Worm (Caenorhabditis elegans) whole organism, early embryonic: ENCODE data around the gene tmc-1.

Source experiments
- B0310.2 ChIP-seq: sonication (generic microtip); optimal IDR thresholded peaks from 2 replicates; lab custom pipeline; 2016; ENCODE audit warnings: mild to moderate bottlenecking, missing genetic modification characterization, missing compliant biosample characterization
- F13C5.2 ChIP-seq: sonication (generic microtip); optimal IDR thresholded peaks from 2 replicates; lab custom pipeline; 2017; ENCODE audit warnings: mild to moderate bottlenecking, missing genetic modification characterization, inconsistent platforms, missing compliant biosample characterization
- aly-1 ChIP-seq: sonication (generic microtip); optimal IDR thresholded peaks from 2 replicates; lab custom pipeline; 2016; ENCODE audit warnings: missing genetic modification characterization, missing compliant biosample characterization
- ama-1 ChIP-seq: fragments of 150-350 bp; optimal IDR thresholded peaks from 2 replicates; lab custom pipeline; 2014
- ceh-13 ChIP-seq: fragments of 200-800 bp; sonication (Bioruptor generic); optimal IDR thresholded peaks from 2 replicates; lab custom pipeline; 2018; ENCODE audit warnings: mild to moderate bottlenecking, missing genetic modification characterization, missing compliant biosample characterization
- ceh-36 ChIP-seq: sonication (generic microtip); optimal IDR thresholded peaks from 2 replicates; lab custom pipeline; 2016; ENCODE audit warnings: missing genetic modification characterization, inconsistent platforms, missing compliant biosample characterization
- ets-7 ChIP-seq: sonication (generic microtip); optimal IDR thresholded peaks from 2 replicates; lab custom pipeline; 2016; ENCODE audit warnings: missing genotype, missing genetic modification characterization, missing compliant biosample characterization
- flt-1 ChIP-seq: fragments of 200-800 bp; sonication (Bioruptor generic); IDR thresholded peaks from 2 replicates; pipeline ENCODE4 v1.3.6; 2022; ENCODE audit warnings: missing genetic modification characterization, missing compliant biosample characterization
- hmbx-1 ChIP-seq: sonication (generic microtip); optimal IDR thresholded peaks from 2 replicates; lab custom pipeline; 2016; ENCODE audit warnings: mild to moderate bottlenecking, missing genetic modification characterization, missing compliant biosample characterization
- hmg-4 ChIP-seq: fragments of 200-800 bp; sonication (Bioruptor generic); optimal IDR thresholded peaks from 2 replicates; lab custom pipeline; 2018; ENCODE audit warnings: mild to moderate bottlenecking, missing genetic modification characterization, missing compliant biosample characterization
- hnd-1 ChIP-seq: sonication (generic microtip); optimal IDR thresholded peaks from 2 replicates; lab custom pipeline; 2016; ENCODE audit warnings: missing genetic modification characterization, missing compliant biosample characterization
- pes-1 ChIP-seq: fragments of 200-800 bp; sonication (Bioruptor generic); IDR thresholded peaks from 2 replicates; pipeline ENCODE4 v1.3.6; 2022; ENCODE audit warnings: missing genetic modification reagents, missing genetic modification characterization, missing compliant biosample characterization
- scrt-1 ChIP-seq: fragments of 200-800 bp; sonication (Bioruptor generic); IDR thresholded peaks from 2 replicates; pipeline ENCODE4 v1.3.6; 2022; ENCODE audit warnings: missing genetic modification characterization, missing compliant biosample characterization
- sea-1 ChIP-seq: fragments of 200-800 bp; sonication (Bioruptor generic); conservative IDR thresholded peaks from 2 replicates; pipeline ENCODE4 v1.3.6; 2022; ENCODE audit warnings: missing genetic modification characterization, missing compliant biosample characterization
- tbx-11 ChIP-seq: fragments of 200-800 bp; sonication (Bioruptor generic); IDR thresholded peaks from 2 replicates; pipeline ENCODE4 v1.3.6; 2022; ENCODE audit warnings: missing genetic modification characterization, missing compliant biosample characterization
- tbx-37 ChIP-seq: fragments of 200-800 bp; sonication (Bioruptor generic); conservative IDR thresholded peaks from 2 replicates; pipeline ENCODE4 v1.3.6; 2022; ENCODE audit warnings: missing genetic modification reagents, missing genetic modification characterization, missing compliant biosample characterization
- tra-4 ChIP-seq: sonication (generic microtip); optimal IDR thresholded peaks from 2 replicates; lab custom pipeline; 2017; ENCODE audit warnings: missing genetic modification characterization, missing compliant biosample characterization

The tmc-1 gene

DNA sequence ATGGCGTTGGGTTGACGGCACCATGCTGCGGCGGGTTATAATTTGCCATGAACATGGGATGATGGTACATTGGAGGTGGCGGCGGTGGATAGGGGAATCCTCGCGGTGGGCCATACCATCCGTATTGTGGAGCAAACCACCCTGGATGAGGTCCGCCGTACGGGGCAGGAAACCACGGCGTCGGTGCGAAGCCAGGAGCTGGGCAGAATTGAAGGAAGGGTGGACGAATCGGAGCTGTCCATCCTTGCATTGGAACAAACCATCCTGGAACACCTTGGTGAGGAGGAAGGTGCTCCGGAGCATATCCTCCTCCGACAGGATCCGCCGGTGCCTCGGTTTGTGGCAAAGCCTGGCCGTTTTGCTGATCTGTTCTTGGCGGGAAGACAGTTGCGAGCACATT is 40.6 kb downstream of the tmc-1 start:
- TF ChIP-seq F13C5.2 (tag; lab: Kevin White, UChicago) (no peak), tbx-37 (GFP tag; lab: Robert Waterston, UW) (no peak), ama-1 (lab: Kevin White, UChicago) (no peak), hnd-1 (no peak), hmbx-1 (tag; lab: Kevin White, UChicago) (no peak), flt-1 (GFP tag; lab: Robert Waterston, UW) (no peak), sea-1 (no peak), tra-4 (tag; lab: Kevin White, UChicago) (no peak), aly-1 (tag; lab: Kevin White, UChicago) (no peak), ceh-13 (GFP tag; lab: Kevin White, UChicago) (no peak), ceh-36 (tag; lab: Kevin White, UChicago) (no peak), ets-7 (no peak), tbx-11 (GFP tag; lab: Robert Waterston, UW) (no peak)

DNA sequence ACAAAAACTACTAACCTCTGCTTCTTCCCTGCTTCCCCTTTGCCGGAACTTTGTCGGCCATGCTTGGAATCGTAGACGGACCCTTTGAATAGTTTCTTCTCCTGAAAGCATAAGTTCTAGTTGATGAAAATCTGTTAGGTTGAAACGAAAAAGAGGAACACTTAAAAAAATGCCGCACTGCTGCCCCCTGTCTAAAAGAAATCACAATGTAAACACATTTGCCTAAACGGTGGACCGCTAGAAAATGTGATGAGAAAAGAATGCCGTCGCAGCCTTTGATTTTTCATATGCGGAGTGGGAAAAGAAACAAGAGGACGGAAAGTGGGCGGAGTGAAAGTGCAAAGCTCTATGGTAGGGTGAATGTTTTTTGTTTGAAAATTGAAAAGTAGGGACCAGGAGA is 44.0 kb downstream of the tmc-1 start, which contains the start of gene T13G4.7:
Gene T13G4.7, minus strand, starts transcription at position 101 of the 400 bp plus-strand sequence.
- TF ChIP-seq ceh-13 (GFP tag; lab: Kevin White, UChicago), result no peak
- no peak for TF ChIP-seq tbx-37 (GFP tag; lab: Robert Waterston, UW)
- no peak for TF ChIP-seq B0310.2 (tag; lab: Kevin White, UChicago)
- TF ChIP-seq tbx-11 (GFP tag; lab: Robert Waterston, UW), result no peak
- no peak for TF ChIP-seq ets-7
- no peak for TF ChIP-seq sea-1
- TF ChIP-seq ama-1 (lab: Kevin White, UChicago), result no peak
- TF ChIP-seq aly-1 (tag; lab: Kevin White, UChicago), result no peak
- no peak for TF ChIP-seq tra-4 (tag; lab: Kevin White, UChicago)
- TF ChIP-seq hmbx-1 (tag; lab: Kevin White, UChicago), result no peak
- TF ChIP-seq scrt-1 (GFP tag; lab: Robert Waterston, UW), result no peak
- no peak for TF ChIP-seq F13C5.2 (tag; lab: Kevin White, UChicago)

DNA sequence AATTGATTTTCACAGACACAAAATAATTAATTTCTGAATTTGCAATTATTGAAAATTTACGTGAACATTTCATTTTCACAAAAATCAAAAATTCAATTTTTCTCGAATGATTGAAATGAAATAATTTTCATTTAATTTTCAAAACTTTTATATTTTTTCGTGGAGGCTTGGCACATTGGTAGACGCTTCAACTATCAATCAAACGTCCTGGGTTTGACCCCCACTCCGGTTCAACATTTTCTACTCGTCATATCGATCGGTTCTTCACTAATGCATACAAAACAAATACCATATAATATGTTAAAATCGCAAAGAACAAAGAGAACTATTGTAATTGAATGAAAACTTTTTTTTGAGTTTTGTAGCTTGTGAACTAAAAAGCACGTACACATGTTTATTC is 45.9 kb downstream of the tmc-1 start:
- TF ChIP-seq ceh-13 (GFP tag; lab: Kevin White, UChicago) (no peak), tra-4 (tag; lab: Kevin White, UChicago) (no peak), ama-1 (lab: Kevin White, UChicago) (no peak), tbx-37 (GFP tag; lab: Robert Waterston, UW) (no peak), hnd-1 (no peak), pes-1 (no peak)

DNA sequence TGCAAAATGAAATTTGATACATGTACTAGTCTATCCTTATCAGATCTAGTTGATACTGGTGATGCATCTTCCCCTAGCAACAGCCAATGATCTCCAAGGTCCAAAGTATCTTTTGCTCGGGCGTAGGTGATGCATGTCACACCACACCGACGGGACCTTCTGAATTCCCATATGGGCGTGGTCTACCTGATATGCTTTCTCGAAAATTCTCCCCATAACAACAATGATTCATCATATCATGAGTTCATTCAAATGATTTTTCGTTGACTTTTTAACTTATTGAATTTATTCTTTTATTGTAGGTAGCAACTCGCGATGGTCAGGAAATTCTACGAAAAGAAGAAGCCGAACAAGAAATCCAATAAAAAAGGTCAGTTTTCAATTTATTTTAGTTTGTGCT is 47.1 kb downstream of the tmc-1 start, which contains the start of gene C46H3.1:
Gene C46H3.1, plus strand, starts transcription at position 301 of the 400 bp plus-strand sequence.
- TF ChIP-seq tra-4 (tag; lab: Kevin White, UChicago) (no peak), hmg-4 (GFP tag; lab: Kevin White, UChicago) (no peak), sea-1 (no peak), hmbx-1 (tag; lab: Kevin White, UChicago) (no peak), aly-1 (tag; lab: Kevin White, UChicago) (no peak), hnd-1 (no peak), ceh-36 (tag; lab: Kevin White, UChicago) (no peak), ets-7 (no peak), tbx-11 (GFP tag; lab: Robert Waterston, UW) (no peak), flt-1 (GFP tag; lab: Robert Waterston, UW) (no peak)

DNA sequence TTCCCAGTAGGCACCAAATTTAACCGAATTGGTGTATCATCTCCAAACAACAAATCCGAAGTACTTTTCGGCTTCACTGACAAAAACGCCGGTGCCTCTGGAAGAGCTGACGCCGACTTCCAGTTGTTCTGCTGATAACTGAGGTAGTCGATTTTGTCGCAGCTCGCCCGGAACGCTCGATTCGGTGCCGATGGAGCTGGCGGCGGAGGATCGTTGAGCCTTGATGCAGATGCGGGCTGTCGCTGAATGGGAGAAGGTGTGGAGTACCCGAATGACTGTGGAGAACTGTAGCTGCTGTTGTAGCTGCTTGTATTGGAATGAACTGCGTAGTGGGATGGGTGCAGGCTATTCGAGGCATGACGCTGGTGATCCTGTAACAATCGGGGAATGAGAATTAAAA is 51.1 kb downstream of the tmc-1 start:
- TF ChIP-seq tbx-37 (GFP tag; lab: Robert Waterston, UW), result no peak
- TF ChIP-seq F13C5.2 (tag; lab: Kevin White, UChicago), result no peak
- no peak for TF ChIP-seq flt-1 (GFP tag; lab: Robert Waterston, UW)
- TF ChIP-seq sea-1, result no peak

DNA sequence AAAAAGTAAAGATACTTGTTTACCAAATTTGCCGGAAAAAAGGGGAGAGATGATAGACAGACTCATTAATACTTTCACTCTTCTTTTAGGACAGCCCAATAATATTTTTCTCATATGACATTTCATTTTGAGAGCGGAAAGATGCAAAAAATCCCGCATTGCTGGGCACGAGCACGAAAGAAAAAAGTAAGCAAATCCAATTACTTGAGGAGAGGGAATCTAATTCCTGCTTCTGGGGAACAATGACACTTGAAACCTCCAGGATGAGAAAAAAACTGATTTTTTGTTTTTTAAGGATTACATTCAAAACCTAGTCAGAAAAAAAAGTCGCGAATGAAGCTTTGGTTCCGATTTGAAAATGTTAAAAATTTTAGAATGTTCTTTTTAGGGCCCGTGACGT is 54.8 kb downstream of the tmc-1 start:
- no peak for TF ChIP-seq hmg-4 (GFP tag; lab: Kevin White, UChicago)
- no peak for TF ChIP-seq F13C5.2 (tag; lab: Kevin White, UChicago)
- TF ChIP-seq aly-1 (tag; lab: Kevin White, UChicago), result no peak
- no peak for TF ChIP-seq B0310.2 (tag; lab: Kevin White, UChicago)
- no peak for TF ChIP-seq hmbx-1 (tag; lab: Kevin White, UChicago)
- no peak for TF ChIP-seq sea-1
- TF ChIP-seq pes-1, result no peak

DNA sequence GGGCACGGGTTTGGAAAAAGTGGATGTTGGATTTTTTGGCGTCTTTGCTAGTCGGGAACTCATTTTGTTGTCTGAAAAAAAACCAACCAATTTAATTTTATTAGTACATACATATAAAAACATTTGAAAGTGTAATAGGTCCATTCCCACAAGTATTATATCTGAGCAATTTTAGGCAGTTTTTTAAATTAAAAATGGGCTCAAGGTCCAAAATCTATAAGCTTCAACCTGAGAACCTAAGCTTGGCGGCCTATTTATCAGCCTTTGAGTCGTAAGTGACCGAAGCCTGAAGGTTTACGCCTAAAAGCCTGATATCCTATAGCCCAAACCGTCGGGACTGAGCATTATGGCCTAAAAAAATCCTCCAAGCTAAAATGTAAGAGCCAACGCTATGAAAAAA is 56.5 kb downstream of the tmc-1 start:
- no peak for TF ChIP-seq ama-1 (lab: Kevin White, UChicago)
- no peak for TF ChIP-seq scrt-1 (GFP tag; lab: Robert Waterston, UW)
- no peak for TF ChIP-seq sea-1
- no peak for TF ChIP-seq hnd-1

DNA sequence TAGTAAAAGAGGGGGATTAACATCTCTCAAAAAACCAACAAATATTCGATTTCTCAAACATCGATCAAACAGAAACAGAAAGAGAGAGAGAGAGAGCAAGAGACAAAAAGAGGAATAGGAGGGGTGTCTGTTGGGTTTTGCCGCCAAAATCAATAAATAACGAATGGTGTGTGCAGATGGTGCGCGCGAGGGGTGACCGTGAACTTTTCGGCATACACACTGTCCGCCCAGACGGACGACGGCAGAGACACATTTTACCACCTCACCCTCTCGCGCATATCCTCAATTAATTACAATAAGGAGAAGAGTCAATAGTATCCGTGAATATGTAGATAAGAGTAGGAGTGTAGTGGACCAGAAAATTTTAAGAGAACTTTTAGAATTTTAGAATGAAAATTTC is 60.4 kb downstream of the tmc-1 start:
- TF ChIP-seq hmg-4 (GFP tag; lab: Kevin White, UChicago) (peak; percentile 42), flt-1 (GFP tag; lab: Robert Waterston, UW) (0 out of 2 replicates have a peak, but pooled peaks have one; percentile 9), hmbx-1 (tag; lab: Kevin White, UChicago) (no peak)

DNA sequence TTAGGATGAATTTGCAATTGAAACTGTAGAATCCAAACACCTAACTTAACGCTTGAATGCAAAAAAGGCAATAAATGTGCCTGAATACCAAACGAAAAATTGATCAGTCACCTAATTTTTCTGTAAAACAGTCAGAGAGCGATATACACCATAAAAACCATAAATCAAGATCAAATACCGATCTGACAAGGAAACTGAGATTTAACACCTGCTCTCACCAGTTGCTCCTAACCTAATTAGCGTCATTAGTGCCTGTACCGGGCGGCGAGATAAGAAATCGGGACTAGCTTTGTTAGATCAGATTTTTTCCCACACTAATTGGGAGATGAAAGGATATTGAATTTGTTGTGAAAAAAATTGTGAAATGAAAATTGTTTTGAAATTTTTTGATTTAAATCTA is 61.1 kb downstream of the tmc-1 start:
- TF ChIP-seq F13C5.2 (tag; lab: Kevin White, UChicago) (no peak), ceh-36 (tag; lab: Kevin White, UChicago) (no peak), tbx-11 (GFP tag; lab: Robert Waterston, UW) (no peak), scrt-1 (GFP tag; lab: Robert Waterston, UW) (no peak), pes-1 (no peak), tbx-37 (GFP tag; lab: Robert Waterston, UW) (no peak), tra-4 (tag; lab: Kevin White, UChicago) (no peak), flt-1 (GFP tag; lab: Robert Waterston, UW) (no peak), ceh-13 (GFP tag; lab: Kevin White, UChicago) (no peak), ama-1 (lab: Kevin White, UChicago) (no peak), sea-1 (no peak), ets-7 (no peak), B0310.2 (tag; lab: Kevin White, UChicago) (no peak), hnd-1 (no peak)
